Worm (Caenorhabditis elegans) whole organism, L3 larva: ENCODE data around the gene fbxb-26.

Source experiments
- aly-2 ChIP-seq: fragments of 150-350 bp; optimal IDR thresholded peaks from 2 replicates; lab custom pipeline; 2014; ENCODE audit warnings: missing biosample characterization, missing genetic modification characterization
- ama-1 ChIP-seq: fragments of 150-350 bp; optimal IDR thresholded peaks from 2 replicates; lab custom pipeline; 2018
- ceh-16 ChIP-seq: sonication (generic microtip); optimal IDR thresholded peaks from 2 replicates; lab custom pipeline; 2017; ENCODE audit warnings: missing biosample characterization, missing genetic modification characterization
- ceh-28 ChIP-seq: fragments of 150-350 bp; optimal IDR thresholded peaks from 2 replicates; lab custom pipeline; 2014; ENCODE audit warnings: missing biosample characterization, missing genetic modification reagents, missing genetic modification characterization
- ceh-82 ChIP-seq: fragments of 150-350 bp; optimal IDR thresholded peaks from 2 replicates; lab custom pipeline; 2014; ENCODE audit warnings: missing biosample characterization, missing genetic modification characterization
- egl-27 ChIP-seq: sonication (generic microtip); optimal IDR thresholded peaks from 4 replicates; lab custom pipeline; 2017; ENCODE audit warnings: missing biosample characterization, missing genetic modification reagents, missing genetic modification characterization
- elt-2 ChIP-seq: sonication (generic microtip); optimal IDR thresholded peaks from 2 replicates; lab custom pipeline; 2016; ENCODE audit warnings: missing genetic modification reagents, mild to moderate bottlenecking, missing genetic modification characterization, missing compliant biosample characterization
- fkh-2 ChIP-seq: fragments of 150-350 bp; optimal IDR thresholded peaks from 2 replicates; lab custom pipeline; 2014; ENCODE audit warnings: missing biosample characterization, missing genetic modification reagents, missing genetic modification characterization
- fos-1 ChIP-seq: fragments of 150-350 bp; optimal IDR thresholded peaks from 2 replicates; lab custom pipeline; 2014; ENCODE audit warnings: missing biosample characterization, missing genetic modification characterization
- lin-15B ChIP-seq: fragments of 150-350 bp; optimal IDR thresholded peaks from 2 replicates; lab custom pipeline; 2014; ENCODE audit warnings: missing biosample characterization, missing genetic modification characterization
- mml-1 ChIP-seq: fragments of 150-350 bp; sonication (generic microtip); optimal IDR thresholded peaks from 3 replicates; lab custom pipeline; 2014; ENCODE audit warnings: missing biosample characterization, missing genetic modification characterization
- nfya-1 ChIP-seq: sonication (generic microtip); optimal IDR thresholded peaks from 2 replicates; lab custom pipeline; 2017; ENCODE audit warnings: missing genetic modification characterization, mild to moderate bottlenecking, missing compliant biosample characterization, antibody characterized with exemption, moderate library complexity; ENCODE audit not compliant: insufficient read depth
- nhr-25 ChIP-seq: sonication (generic microtip); optimal IDR thresholded peaks from 2 replicates; lab custom pipeline; 2017; ENCODE audit warnings: missing biosample characterization, missing genetic modification characterization
- nhr-67 ChIP-seq: fragments of 150-350 bp; optimal IDR thresholded peaks from 2 replicates; lab custom pipeline; 2014; ENCODE audit warnings: missing biosample characterization, missing genetic modification characterization
- nhr-77 ChIP-seq: fragments of 150-350 bp; optimal IDR thresholded peaks from 2 replicates; lab custom pipeline; 2014; ENCODE audit warnings: missing biosample characterization, missing genetic modification characterization
- pha-4 ChIP-seq: fragments of 150-350 bp; optimal IDR thresholded peaks from 2 replicates; lab custom pipeline; 2014; ENCODE audit warnings: missing biosample characterization, missing genetic modification reagents, missing genetic modification characterization
- skn-1 ChIP-seq: fragments of 150-350 bp; optimal IDR thresholded peaks from 2 replicates; lab custom pipeline; 2014; ENCODE audit warnings: missing biosample characterization, missing genetic modification characterization
- tbx-2 ChIP-seq: sonication (generic microtip); optimal IDR thresholded peaks from 2 replicates; lab custom pipeline; 2016; ENCODE audit warnings: mild to moderate bottlenecking, missing genetic modification characterization, missing compliant biosample characterization
- zag-1 ChIP-seq: fragments of 150-350 bp; optimal IDR thresholded peaks from 2 replicates; lab custom pipeline; 2014; ENCODE audit warnings: missing biosample characterization, missing genetic modification characterization
- ztf-4 ChIP-seq: fragments of 150-350 bp; optimal IDR thresholded peaks from 2 replicates; lab custom pipeline; 2014; ENCODE audit warnings: missing biosample characterization, missing genetic modification characterization

The fbxb-26 gene

DNA sequence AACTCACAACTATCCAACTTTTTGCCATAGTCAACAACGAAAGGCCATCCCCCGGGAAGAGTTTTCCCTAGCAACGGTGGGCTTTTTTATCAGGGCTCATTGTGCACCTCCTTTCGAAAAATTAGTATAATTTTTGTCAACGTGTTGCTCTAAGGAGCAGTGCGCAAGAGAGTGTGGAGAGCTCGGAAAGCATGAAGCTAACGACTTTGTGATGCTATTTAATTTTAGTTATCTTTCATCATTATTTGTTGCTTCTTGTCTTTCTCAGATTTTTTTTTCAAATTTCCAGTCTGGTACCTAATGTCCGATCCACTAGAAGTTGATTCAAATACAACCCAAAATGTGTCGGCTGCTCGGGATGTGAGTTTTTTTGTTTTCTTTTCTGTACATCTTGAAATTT lies 47.8 kb downstream of the fbxb-26 start, which contains the start of gene ceh-81:
Gene ceh-81 (plus strand): TSS at position 301 of the 400 bp plus-strand sequence.
- TF ChIP-seq tbx-2 (tag; lab: Kevin White, UChicago) (no peak), nhr-77 (tag; lab: Kevin White, UChicago) (no peak), fos-1 (tag; lab: Kevin White, UChicago) (no peak), ama-1 (lab: Kevin White, UChicago) (no peak), aly-2 (no peak), lin-15B (tag; lab: Kevin White, UChicago) (no peak), nhr-25 (tag; lab: Kevin White, UChicago) (no peak), nfya-1 (tag; lab: Kevin White, UChicago) (no peak), egl-27 (tag; lab: Kevin White, UChicago) (no peak), ceh-28 (tag; lab: Kevin White, UChicago) (no peak), pha-4 (tag; lab: Kevin White, UChicago) (no peak), elt-2 (no peak), ceh-82 (tag; lab: Kevin White, UChicago) (no peak), fkh-2 (no peak), nhr-67 (tag; lab: Kevin White, UChicago) (no peak), ztf-4 (tag; lab: Kevin White, UChicago) (no peak), zag-1 (tag; lab: Kevin White, UChicago) (no peak), ceh-16 (tag; lab: Kevin White, UChicago) (no peak)

DNA sequence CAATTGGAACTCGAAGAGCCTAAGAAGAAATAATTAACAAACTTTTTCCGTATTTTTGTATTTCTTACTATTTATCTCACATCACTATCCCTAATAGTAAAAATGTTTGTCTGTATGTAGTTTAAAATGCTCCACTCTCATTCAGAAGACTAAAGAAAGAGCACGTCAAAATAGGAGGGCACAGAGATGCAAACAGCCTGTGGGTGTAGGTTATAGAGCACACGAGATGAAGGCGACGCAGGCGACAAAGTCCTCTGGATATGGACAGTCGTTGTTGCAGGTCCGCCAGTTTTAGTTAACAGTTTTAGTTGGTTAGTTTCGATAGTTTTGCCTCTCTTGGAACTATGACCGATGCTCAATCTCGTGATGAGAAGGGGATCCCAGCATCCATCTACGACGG lies 49.6 kb downstream of the fbxb-26 start, which contains the start of gene ceh-82:
Gene ceh-82 (plus strand): TSS at position 301 of the 400 bp plus-strand sequence.
- TF ChIP-seq ama-1 (lab: Kevin White, UChicago) (no peak), ztf-4 (tag; lab: Kevin White, UChicago) (no peak), skn-1 (no peak), mml-1 (no peak), fos-1 (tag; lab: Kevin White, UChicago) (no peak)
- TF ChIP-seq, all 47 proteins: peak for 0
